Worm (Caenorhabditis elegans) whole organism, late embryonic: ENCODE measurements around the gene hpo-18.

ENCODE experiments used
- ceh-22 ChIP-seq: sonication (generic microtip); optimal IDR thresholded peaks from 2 replicates; lab custom pipeline; 2017; ENCODE audit warnings: missing biosample characterization, missing genetic modification characterization
- eyg-1 ChIP-seq: sonication (generic microtip); optimal IDR thresholded peaks from 2 replicates; lab custom pipeline; 2016; ENCODE audit warnings: missing genotype, missing genetic modification characterization, missing compliant biosample characterization
- fkh-10 ChIP-seq: fragments of 150-350 bp; optimal IDR thresholded peaks from 2 replicates; lab custom pipeline; 2014; ENCODE audit warnings: missing biosample characterization, missing genetic modification reagents, missing genetic modification characterization

DNA sequence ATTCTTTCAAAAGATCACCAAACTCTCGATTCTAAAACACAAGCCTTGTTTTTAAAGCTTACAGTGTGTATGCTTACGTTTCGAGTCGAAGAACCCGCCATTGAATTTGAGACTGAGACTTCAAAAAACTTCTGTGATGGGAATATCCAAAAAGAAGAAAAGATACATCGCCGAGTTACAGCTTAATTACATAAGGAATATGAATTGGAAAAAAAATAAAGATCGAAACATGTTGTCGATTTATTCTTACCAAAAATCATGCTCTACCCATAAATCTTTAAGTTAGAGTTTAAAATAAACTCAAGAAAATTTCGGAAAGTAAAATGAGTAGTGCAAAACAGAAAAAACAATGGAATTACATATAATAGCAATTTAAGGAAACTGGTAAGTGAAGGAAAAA is 39.9 kb upstream of the hpo-18 start, which contains the start of gene F13A2.10:
- TF ChIP-seq ceh-22 (tag; lab: Kevin White, UChicago) (no peak), eyg-1 (tag; lab: Kevin White, UChicago) (no peak), fkh-10 (GFP tag; lab: Kevin White, UChicago) (no peak)
